Fruit fly (Drosophila melanogaster) whole organism, wandering third instar larva: ENCODE results near the gene CG32248.

Experiments used
- CG9705 ChIP-seq: fragments of 200-800 bp; sonication (Bioruptor generic); optimal IDR thresholded peaks from 2 replicates; lab custom pipeline; 2018; ENCODE audit warnings: missing biosample characterization, mild to moderate bottlenecking, missing genetic modification characterization
- CrebA ChIP-seq: fragments of 200-800 bp; sonication (Bioruptor generic); optimal IDR thresholded peaks from 2 replicates; lab custom pipeline; 2016; ENCODE audit warnings: missing biosample characterization, mild to moderate bottlenecking, missing genetic modification characterization, borderline replicate concordance
- Dfd ChIP-seq: fragments of >200 bp; optimal IDR thresholded peaks from 2 replicates; lab custom pipeline; 2017; ENCODE audit warnings: missing biosample characterization, missing genetic modification characterization
- Hnf4 ChIP-seq: fragments of 200-800 bp; sonication (Bioruptor generic); optimal IDR thresholded peaks from 2 replicates; lab custom pipeline; 2016; ENCODE audit warnings: missing biosample characterization, mild to moderate bottlenecking, missing genetic modification characterization
- Hr83 ChIP-seq: fragments of 200-300 bp; sonication (Bioruptor generic); optimal IDR thresholded peaks from 2 replicates; lab custom pipeline; 2016; ENCODE audit warnings: missing biosample characterization, mild to moderate bottlenecking, missing genetic modification characterization, moderate library complexity; ENCODE audit not compliant: poor library complexity, severe bottlenecking
- Mio ChIP-seq: sonication (Bioruptor generic); optimal IDR thresholded peaks from 2 replicates; lab custom pipeline; 2016; ENCODE audit warnings: missing biosample characterization, missing genetic modification characterization
- Sp1 ChIP-seq: fragments of 200-800 bp; sonication (Bioruptor generic); optimal IDR thresholded peaks from 3 replicates; lab custom pipeline; 2019; ENCODE audit warnings: missing biosample characterization, mild to moderate bottlenecking, missing genetic modification characterization, moderate library complexity
- Vsx2 ChIP-seq: fragments of 200-300, 225-300 bp; sonication (Bioruptor generic); optimal IDR thresholded peaks from 2 replicates; lab custom pipeline; 2018; ENCODE audit warnings: missing biosample characterization, missing genetic modification characterization; ENCODE audit not compliant: partially characterized antibody
- brk ChIP-seq: fragments of 200-800 bp; sonication (Bioruptor generic); optimal IDR thresholded peaks from 2 replicates; lab custom pipeline; 2016; ENCODE audit warnings: missing biosample characterization, mild to moderate bottlenecking, missing genetic modification characterization
- dsf ChIP-seq: sonication (Bioruptor generic); optimal IDR thresholded peaks from 2 replicates; lab custom pipeline; 2016; ENCODE audit warnings: missing biosample characterization, missing genetic modification characterization, borderline replicate concordance
- fru ChIP-seq: fragments of 200-800 bp; sonication (Bioruptor generic); optimal IDR thresholded peaks from 3 replicates; lab custom pipeline; 2016; ENCODE audit warnings: missing biosample characterization, mild to moderate bottlenecking, missing genetic modification characterization
- pan ChIP-seq: fragments of >200 bp; optimal IDR thresholded peaks from 2 replicates; lab custom pipeline; 2017
- psq ChIP-seq: fragments of 200-800 bp; sonication (Bioruptor generic); optimal IDR thresholded peaks from 3 replicates; lab custom pipeline; 2017; ENCODE audit warnings: missing biosample characterization, mild to moderate bottlenecking, missing genetic modification characterization, moderate library complexity
- sv ChIP-seq: fragments of 200-800 bp; sonication (Bioruptor generic); optimal IDR thresholded peaks from 3 replicates; lab custom pipeline; 2016; ENCODE audit warnings: missing biosample characterization, missing genetic modification characterization

DNA sequence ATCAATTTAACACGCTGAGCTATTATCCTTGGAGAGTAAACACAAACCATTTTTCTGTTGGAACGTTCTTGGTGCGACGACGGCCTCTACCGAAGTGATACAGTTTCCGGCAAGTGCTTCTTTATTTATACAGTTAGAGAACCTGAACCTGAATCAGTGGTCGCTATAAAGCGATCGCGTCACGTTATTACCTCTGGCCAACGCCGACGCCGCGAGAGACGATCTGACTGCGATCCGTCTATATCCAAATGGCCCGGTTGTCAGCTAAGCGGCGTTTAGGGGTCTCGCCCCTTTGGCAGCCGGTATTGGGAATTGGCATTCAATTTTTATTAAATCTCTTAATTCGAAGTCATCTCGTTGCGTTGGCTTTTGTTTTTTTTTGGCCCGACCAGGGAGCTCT lies 13.5 kb upstream of the CG32248 start, which contains the start of gene CG11345:
- TF ChIP-seq Vsx2 (GFP tag; lab: Kevin White, UChicago) (no peak), pan (no peak), psq (GFP tag; lab: Kevin White, UChicago) (no peak), sv (no peak), CrebA (no peak), Dfd (GFP tag; lab: Kevin White, UChicago) (no peak), Hnf4 (no peak), Hr83 (no peak), CG9705 (GFP tag; lab: Kevin White, UChicago) (no peak), dsf (GFP tag; lab: Kevin White, UChicago) (no peak), Mio (no peak), fru (GFP tag; lab: Kevin White, UChicago) (no peak), brk (GFP tag; lab: Kevin White, UChicago) (no peak), Sp1 (GFP tag; lab: Kevin White, UChicago) (no peak)
